Worm (Caenorhabditis elegans) whole organism, L3 larva: ENCODE results near the gene F26D11.1.

ENCODE experiments used
- R02D3.7 ChIP-seq: fragments of 150-350 bp; optimal IDR thresholded peaks from 2 replicates; lab custom pipeline; 2014; ENCODE audit warnings: missing biosample characterization, missing genetic modification characterization
- ZK546.5 ChIP-seq: sonication (generic microtip); optimal IDR thresholded peaks from 2 replicates; lab custom pipeline; 2017; ENCODE audit warnings: missing biosample characterization, missing genetic modification characterization
- aly-2 ChIP-seq: fragments of 150-350 bp; optimal IDR thresholded peaks from 2 replicates; lab custom pipeline; 2014; ENCODE audit warnings: missing biosample characterization, missing genetic modification characterization
- ama-1 ChIP-seq: fragments of 150-350 bp; optimal IDR thresholded peaks from 2 replicates; lab custom pipeline; 2018
- ceh-28 ChIP-seq: fragments of 150-350 bp; optimal IDR thresholded peaks from 2 replicates; lab custom pipeline; 2014; ENCODE audit warnings: missing biosample characterization, missing genetic modification reagents, missing genetic modification characterization
- ceh-82 ChIP-seq: fragments of 150-350 bp; optimal IDR thresholded peaks from 2 replicates; lab custom pipeline; 2014; ENCODE audit warnings: missing biosample characterization, missing genetic modification characterization
- ceh-9 ChIP-seq: sonication (generic microtip); optimal IDR thresholded peaks from 2 replicates; lab custom pipeline; 2018; ENCODE audit warnings: missing biosample characterization, missing genetic modification characterization
- egl-27 ChIP-seq: sonication (generic microtip); optimal IDR thresholded peaks from 4 replicates; lab custom pipeline; 2017; ENCODE audit warnings: missing biosample characterization, missing genetic modification reagents, missing genetic modification characterization
- elt-1 ChIP-seq: fragments of 150-350 bp; optimal IDR thresholded peaks from 2 replicates; lab custom pipeline; 2014; ENCODE audit warnings: missing biosample characterization, missing genetic modification characterization
- elt-2 ChIP-seq: sonication (generic microtip); optimal IDR thresholded peaks from 2 replicates; lab custom pipeline; 2016; ENCODE audit warnings: missing genetic modification reagents, mild to moderate bottlenecking, missing genetic modification characterization, missing compliant biosample characterization
- elt-3 ChIP-seq, 3 experiments: fragments of 150-350 bp in 1 of 3; sonication (generic microtip) in 2 of 3; optimal IDR thresholded peaks; 2 replicates in 2 of 3; 4 replicates in 1 of 3; lab custom pipeline; 2014 to 2017; ENCODE audit warnings: missing biosample characterization in 3 of 3, missing genetic modification characterization in 3 of 3
- fkh-10 ChIP-seq: sonication (generic microtip); optimal IDR thresholded peaks from 2 replicates; lab custom pipeline; 2017; ENCODE audit warnings: missing biosample characterization, missing genetic modification reagents, missing genetic modification characterization
- fos-1 ChIP-seq: fragments of 150-350 bp; optimal IDR thresholded peaks from 2 replicates; lab custom pipeline; 2014; ENCODE audit warnings: missing biosample characterization, missing genetic modification characterization
- hmg-11 ChIP-seq: sonication (generic microtip); optimal IDR thresholded peaks from 2 replicates; lab custom pipeline; 2016; ENCODE audit warnings: missing genetic modification characterization, missing compliant biosample characterization
- jun-1 ChIP-seq: fragments of 150-350 bp; optimal IDR thresholded peaks from 2 replicates; lab custom pipeline; 2014; ENCODE audit warnings: missing biosample characterization, missing genetic modification reagents, missing genetic modification characterization
- lin-15B ChIP-seq: fragments of 150-350 bp; optimal IDR thresholded peaks from 2 replicates; lab custom pipeline; 2014; ENCODE audit warnings: missing biosample characterization, missing genetic modification characterization
- lin-39 ChIP-seq: fragments of 150-350 bp; optimal IDR thresholded peaks from 2 replicates; lab custom pipeline; 2018; ENCODE audit warnings: missing biosample characterization, missing genetic modification reagents, missing genetic modification characterization
- mdl-1 ChIP-seq: fragments of 150-350 bp; optimal IDR thresholded peaks from 2 replicates; lab custom pipeline; 2014; ENCODE audit warnings: missing biosample characterization, missing genetic modification characterization
- mml-1 ChIP-seq: fragments of 150-350 bp; sonication (generic microtip); optimal IDR thresholded peaks from 3 replicates; lab custom pipeline; 2014; ENCODE audit warnings: missing biosample characterization, missing genetic modification characterization
- nfya-1 ChIP-seq: sonication (generic microtip); optimal IDR thresholded peaks from 2 replicates; lab custom pipeline; 2017; ENCODE audit warnings: missing genetic modification characterization, mild to moderate bottlenecking, missing compliant biosample characterization, antibody characterized with exemption, moderate library complexity; ENCODE audit not compliant: insufficient read depth
- nhr-237 ChIP-seq: fragments of 150-350 bp; optimal IDR thresholded peaks from 2 replicates; lab custom pipeline; 2014; ENCODE audit warnings: missing biosample characterization, missing genetic modification characterization
- nhr-25 ChIP-seq: sonication (generic microtip); optimal IDR thresholded peaks from 2 replicates; lab custom pipeline; 2017; ENCODE audit warnings: missing biosample characterization, missing genetic modification characterization
- nhr-28 ChIP-seq: fragments of 150-350 bp; optimal IDR thresholded peaks from 2 replicates; lab custom pipeline; 2014; ENCODE audit warnings: missing biosample characterization, missing genetic modification characterization
- nhr-43 ChIP-seq: sonication (generic microtip); optimal IDR thresholded peaks from 2 replicates; lab custom pipeline; 2016; ENCODE audit warnings: mild to moderate bottlenecking, missing genetic modification characterization, missing compliant biosample characterization; ENCODE audit not compliant: poor library complexity, severe bottlenecking
- nhr-67 ChIP-seq: fragments of 150-350 bp; optimal IDR thresholded peaks from 2 replicates; lab custom pipeline; 2014; ENCODE audit warnings: missing biosample characterization, missing genetic modification characterization
- nhr-77 ChIP-seq: fragments of 150-350 bp; optimal IDR thresholded peaks from 2 replicates; lab custom pipeline; 2014; ENCODE audit warnings: missing biosample characterization, missing genetic modification characterization
- pha-4 ChIP-seq: fragments of 150-350 bp; optimal IDR thresholded peaks from 2 replicates; lab custom pipeline; 2014; ENCODE audit warnings: missing biosample characterization, missing genetic modification reagents, missing genetic modification characterization
- pqm-1 ChIP-seq: fragments of 150-350 bp; optimal IDR thresholded peaks from 2 replicates; lab custom pipeline; 2017; ENCODE audit warnings: missing biosample characterization, missing genetic modification characterization, inconsistent platforms
- skn-1 ChIP-seq: fragments of 150-350 bp; optimal IDR thresholded peaks from 2 replicates; lab custom pipeline; 2014; ENCODE audit warnings: missing biosample characterization, missing genetic modification characterization
- tbx-2 ChIP-seq: sonication (generic microtip); optimal IDR thresholded peaks from 2 replicates; lab custom pipeline; 2016; ENCODE audit warnings: mild to moderate bottlenecking, missing genetic modification characterization, missing compliant biosample characterization
- unc-39 ChIP-seq: sonication (generic microtip); optimal IDR thresholded peaks from 4 replicates; lab custom pipeline; 2017; ENCODE audit warnings: missing biosample characterization, missing genetic modification characterization
- unc-62 ChIP-seq: fragments of 150-350 bp; sonication (generic microtip); optimal IDR thresholded peaks from 4 replicates; lab custom pipeline; 2014; ENCODE audit warnings: missing biosample characterization, missing genetic modification reagents, missing genetic modification characterization

F26D11.1 gene

DNA sequence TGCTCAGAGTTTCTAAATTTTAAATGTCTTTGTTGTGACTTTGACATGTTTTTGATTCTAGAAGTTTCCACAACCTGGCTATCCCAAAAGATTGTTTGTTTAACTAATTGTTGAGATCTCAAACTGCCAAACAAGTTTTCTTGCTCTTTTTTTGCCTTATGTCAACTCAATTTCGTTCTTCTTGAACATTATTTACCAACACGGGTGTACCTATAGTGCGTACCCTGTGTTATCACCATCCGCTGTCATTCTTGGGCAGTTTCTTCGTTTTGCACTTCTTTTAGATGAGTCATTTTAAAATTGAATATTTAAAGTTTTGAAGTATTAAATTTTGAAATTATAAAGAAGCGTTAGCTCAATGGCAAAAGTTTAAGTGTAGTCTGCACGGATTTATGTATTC lies 35.6 kb downstream of the F26D11.1 start, which contains the start of gene sptl-2:
Gene sptl-2 (plus strand): TSS at position 280 of the 400 bp plus-strand sequence.
- TF ChIP-seq elt-2 (tag; lab: Kevin White, UChicago) (peak; percentile 29), pha-4 (peak; percentile 67), nhr-67 (tag; lab: Kevin White, UChicago) (no peak), lin-15B (tag; lab: Kevin White, UChicago) (no peak)

DNA sequence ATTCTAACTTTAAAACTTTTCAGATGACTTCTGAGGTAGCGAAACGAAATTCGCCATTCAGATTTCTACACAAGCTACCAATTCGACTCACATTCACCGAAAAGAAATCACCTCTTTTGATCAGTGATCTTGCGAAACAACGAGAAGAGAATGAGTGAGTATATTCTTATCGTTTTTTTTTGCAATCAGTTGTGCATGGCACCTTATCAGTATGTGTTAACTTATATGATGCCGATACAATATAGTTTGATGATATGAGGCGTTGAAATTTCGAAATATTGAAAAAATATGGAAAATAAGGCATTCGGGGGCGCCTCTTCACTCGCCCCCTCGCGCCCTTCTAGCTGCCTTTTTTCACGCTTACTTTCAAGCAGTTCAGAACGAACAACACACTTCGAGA lies 36.6 kb downstream of the F26D11.1 start:
- TF ChIP-seq pqm-1 (tag; lab: Kevin White, UChicago) (peak; percentile 92), mml-1 (tag; lab: Kevin White, UChicago) (no peak), jun-1 (peak; percentile 6), ZK546.5 (tag; lab: Kevin White, UChicago) (no peak), egl-27 (tag; lab: Kevin White, UChicago) (no peak), elt-2 (tag; lab: Kevin White, UChicago) (peak; percentile 96), ceh-82 (tag; lab: Kevin White, UChicago) (no peak), pha-4 (peak; percentile 31)
- TF ChIP-seq, all 47 proteins: peak for 4

DNA sequence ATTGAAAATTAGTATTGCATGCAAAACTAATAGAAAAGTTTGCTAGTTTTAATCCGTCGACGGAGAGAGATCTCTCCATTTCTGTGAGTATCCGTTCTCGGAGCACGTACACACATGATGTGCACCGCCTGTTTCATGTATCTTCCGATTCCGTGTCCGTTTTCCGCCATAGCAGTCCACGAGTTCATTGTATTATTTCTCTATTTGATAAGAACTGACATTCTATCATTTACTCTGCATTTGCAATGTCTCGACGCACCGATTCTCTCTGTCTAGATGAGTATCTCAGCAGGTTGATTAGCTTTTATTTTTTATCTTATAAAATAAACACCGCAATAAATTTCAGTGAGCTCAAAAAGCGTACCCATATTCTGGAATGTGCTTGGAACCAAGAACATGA lies 37.6 kb downstream of the F26D11.1 start:
- TF ChIP-seq nhr-77 (tag; lab: Kevin White, UChicago) (no peak), fkh-10 (GFP tag; lab: Kevin White, UChicago) (no peak), aly-2 (tag; lab: Kevin White, UChicago) (no peak), unc-39 (tag; lab: Kevin White, UChicago) (no peak), ceh-28 (no peak), ceh-82 (tag; lab: Kevin White, UChicago) (no peak), pqm-1 (tag; lab: Kevin White, UChicago) (peak; percentile 22), fos-1 (no peak), nhr-25 (tag; lab: Kevin White, UChicago) (no peak), R02D3.7 (tag; lab: Kevin White, UChicago) (no peak), unc-62 (no peak), nhr-237 (tag; lab: Kevin White, UChicago) (no peak), nhr-43 (tag; lab: Kevin White, UChicago) (no peak), elt-2 (tag; lab: Kevin White, UChicago) (peak; percentile 64), mml-1 (tag; lab: Kevin White, UChicago) (no peak), nhr-67 (tag; lab: Kevin White, UChicago) (no peak), elt-1 (tag; lab: Kevin White, UChicago) (no peak)
- TF ChIP-seq, all 47 proteins: peak for 2

DNA sequence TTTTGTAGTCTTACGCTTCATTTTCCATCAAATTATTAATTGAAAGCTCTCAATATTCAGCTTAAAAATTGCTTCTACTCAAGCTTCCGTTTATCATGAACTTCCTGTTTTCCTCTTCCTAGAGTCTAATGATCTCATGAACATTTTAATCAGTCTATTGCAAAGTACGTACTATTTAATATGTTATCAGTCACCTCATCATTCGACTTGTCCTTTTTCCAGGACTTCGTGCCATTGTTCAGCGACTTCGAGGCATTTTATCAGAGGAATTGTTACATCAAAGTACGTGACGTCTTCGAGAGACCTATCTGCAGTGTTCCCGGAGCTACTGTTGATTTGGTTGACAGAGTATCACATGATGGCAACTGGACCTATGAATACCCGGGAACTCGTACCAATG lies 38.4 kb downstream of the F26D11.1 start:
- peak; percentile 8 for TF ChIP-seq jun-1
- peak; percentile 65 for TF ChIP-seq elt-2 (tag; lab: Kevin White, UChicago)
- no peak for TF ChIP-seq tbx-2 (tag; lab: Kevin White, UChicago)
- peak; percentile 78 for TF ChIP-seq pqm-1 (tag; lab: Kevin White, UChicago)

DNA sequence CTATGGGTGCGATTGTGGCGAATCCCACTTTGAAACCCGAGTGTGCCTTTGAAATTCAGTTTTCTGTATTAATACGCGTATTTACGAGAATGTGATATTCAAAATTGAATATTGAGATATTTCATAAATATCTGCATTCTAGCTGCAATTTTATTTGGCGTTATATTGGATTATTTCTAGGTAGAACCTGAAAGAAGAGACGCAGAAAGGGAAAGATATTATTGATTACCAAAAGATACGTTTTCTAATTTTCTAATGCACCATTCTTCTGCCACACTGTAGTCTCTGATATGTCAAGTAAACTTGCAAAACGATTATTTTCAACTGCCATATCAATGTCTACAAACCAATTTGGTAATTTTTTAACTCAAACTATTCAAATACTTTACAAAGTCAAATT lies 40.7 kb downstream of the F26D11.1 start, which contains the start of gene ech-3:
Gene ech-3 (plus strand): TSS at position 178 of the 400 bp plus-strand sequence.
- TF ChIP-seq ceh-82 (tag; lab: Kevin White, UChicago) (no peak), ceh-28 (peak; percentile 75), nfya-1 (tag; lab: Kevin White, UChicago) (no peak), elt-3 (tag; optimal IDR thresholded peaks at IDR 0.05; lab: Kevin White, UChicago) (no peak), mdl-1 (tag; lab: Kevin White, UChicago) (no peak), pha-4 (peak; percentile 51), fkh-10 (GFP tag; lab: Kevin White, UChicago) (no peak), elt-2 (tag; lab: Kevin White, UChicago) (peak; percentile 39), pqm-1 (tag; lab: Kevin White, UChicago) (peak; percentile 21)

DNA sequence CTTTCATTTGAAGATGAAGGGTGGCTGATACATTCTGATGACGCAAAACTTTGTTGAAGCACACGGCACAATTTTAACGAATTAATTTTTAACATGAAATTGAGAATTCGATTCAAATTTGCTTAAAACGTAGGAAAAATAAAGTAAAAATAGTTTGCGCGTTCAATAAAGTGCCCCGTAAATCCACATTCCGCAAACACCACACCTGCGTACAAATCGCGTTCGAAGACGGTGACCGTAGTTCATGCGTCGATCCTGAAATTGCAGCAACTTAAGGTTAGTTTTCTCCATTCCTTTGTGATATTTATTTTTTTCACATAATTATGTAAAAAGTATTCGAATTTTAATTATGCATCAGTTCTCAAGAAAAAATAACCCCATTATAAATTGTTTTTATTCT lies 43.4 kb downstream of the F26D11.1 start, which contains the start of gene F43H9.3:
Gene F43H9.3 (minus strand): TSS at position 189 of the 400 bp plus-strand sequence.
- TF ChIP-seq ceh-9 (tag; lab: Kevin White, UChicago) (no peak), pha-4 (peak; percentile 30), fos-1 (no peak), skn-1 (tag; lab: Kevin White, UChicago) (no peak), unc-39 (tag; lab: Kevin White, UChicago) (no peak), mml-1 (tag; lab: Kevin White, UChicago) (no peak), lin-15B (tag; lab: Kevin White, UChicago) (peak; percentile 2), nfya-1 (tag; lab: Kevin White, UChicago) (peak; percentile 28), ama-1 (lab: Kevin White, UChicago) (no peak), hmg-11 (tag; lab: Kevin White, UChicago) (peak; percentile 18), R02D3.7 (tag; lab: Kevin White, UChicago) (peak; percentile 89), pqm-1 (tag; lab: Kevin White, UChicago) (no peak), lin-39 (no peak), nhr-237 (tag; lab: Kevin White, UChicago) (no peak), nhr-28 (tag; lab: Kevin White, UChicago) (no peak)
